Worm (Caenorhabditis elegans) whole organism, L4 larva: ENCODE measurements around the gene F42C5.6.

ENCODE experiments used
- D1046.2 ChIP-seq: fragments of 200-800 bp; sonication (Bioruptor generic); IDR thresholded peaks from 2 replicates; pipeline ENCODE4 v1.3.6; 2022; ENCODE audit warnings: missing genetic modification characterization, missing compliant biosample characterization
- R02D3.7 ChIP-seq: fragments of 150-350 bp; sonication (generic microtip); optimal IDR thresholded peaks from 3 replicates; lab custom pipeline; 2014; ENCODE audit warnings: missing biosample characterization, missing genetic modification characterization
- Y105C5A.15 ChIP-seq: fragments of 200-800 bp; sonication (Bioruptor generic); IDR thresholded peaks from 2 replicates; pipeline ENCODE4 v1.3.6; 2022; ENCODE audit warnings: missing genetic modification characterization, missing compliant biosample characterization
- Y5F2A.4 ChIP-seq: fragments of 200-800 bp; sonication (Bioruptor generic); optimal IDR thresholded peaks from 2 replicates; lab custom pipeline; 2018; ENCODE audit warnings: mild to moderate bottlenecking, missing genetic modification characterization, missing compliant biosample characterization
- ZK546.5 ChIP-seq, 2 experiments: sonication (generic microtip); optimal IDR thresholded peaks; 2 replicates each; lab custom pipeline; 2017; ENCODE audit warnings: missing biosample characterization in 2 of 2, missing genetic modification characterization in 2 of 2
- aha-1 ChIP-seq: fragments of 150-350 bp; peaks from one replicate; lab custom pipeline; 2014; ENCODE audit warnings: missing biosample characterization, missing genetic modification characterization
- ama-1 ChIP-seq: fragments of 150-350 bp; optimal IDR thresholded peaks from 2 replicates; lab custom pipeline; 2014; ENCODE audit warnings: inconsistent platforms, mixed read lengths
- attf-4 ChIP-seq: sonication (generic microtip); optimal IDR thresholded peaks from 3 replicates; lab custom pipeline; 2017; ENCODE audit warnings: missing biosample characterization, missing genetic modification characterization
- ceh-44 ChIP-seq: fragments of 200-800 bp; sonication (Bioruptor generic); IDR thresholded peaks from 2 replicates; pipeline ENCODE4 v1.3.6; 2022; ENCODE audit warnings: missing genetic modification reagents, missing genetic modification characterization, missing compliant biosample characterization
- ceh-62 ChIP-seq: sonication (generic microtip); optimal IDR thresholded peaks from 2 replicates; lab custom pipeline; 2017; ENCODE audit warnings: missing biosample characterization, missing genetic modification characterization
- cey-2 ChIP-seq: sonication (generic microtip); optimal IDR thresholded peaks from 3 replicates; lab custom pipeline; 2017; ENCODE audit warnings: missing genetic modification characterization, mild to moderate bottlenecking, missing compliant biosample characterization, antibody characterized with exemption, borderline replicate concordance; ENCODE audit not compliant: insufficient read depth
- duxl-1 ChIP-seq: sonication (generic microtip); optimal IDR thresholded peaks from 2 replicates; lab custom pipeline; 2016; ENCODE audit warnings: mild to moderate bottlenecking, missing genetic modification characterization, moderate library complexity, missing compliant biosample characterization; ENCODE audit not compliant: poor library complexity
- egl-27 ChIP-seq: sonication (generic microtip); optimal IDR thresholded peaks from 3 replicates; lab custom pipeline; 2017; ENCODE audit warnings: missing biosample characterization, missing genetic modification reagents, missing genetic modification characterization
- egl-43 ChIP-seq: fragments of 200-800 bp; sonication (Bioruptor generic); IDR thresholded peaks from 2 replicates; pipeline ENCODE4 v1.3.6; 2022; ENCODE audit warnings: missing genetic modification reagents, missing genetic modification characterization, missing compliant biosample characterization
- gei-8 ChIP-seq: fragments of 200-800 bp; sonication (Bioruptor generic); optimal IDR thresholded peaks from 2 replicates; lab custom pipeline; 2018; ENCODE audit warnings: mild to moderate bottlenecking, missing genetic modification characterization, missing compliant biosample characterization
- hif-1 ChIP-seq, 2 experiments: sonication (generic microtip); optimal IDR thresholded peaks; 2 replicates each; lab custom pipeline; 2016 to 2017; ENCODE audit warnings: missing compliant biosample characterization in 2 of 2, missing genetic modification characterization in 2 of 2, missing genetic modification reagents in 2 of 2, missing genotype in 2 of 2, mild to moderate bottlenecking in 1 of 2
- hlh-11 ChIP-seq: fragments of 200-800 bp; sonication (Bioruptor generic); optimal IDR thresholded peaks from 2 replicates; lab custom pipeline; 2018; ENCODE audit warnings: mild to moderate bottlenecking, missing genetic modification characterization, missing compliant biosample characterization
- hlh-30 ChIP-seq: sonication (generic microtip); optimal IDR thresholded peaks from 2 replicates; lab custom pipeline; 2017; ENCODE audit warnings: antibody characterized with exemption, mild to moderate bottlenecking, missing genetic modification characterization, missing compliant biosample characterization; ENCODE audit not compliant: insufficient read depth
- lin-15B ChIP-seq: fragments of 150-350 bp; sonication (generic microtip); optimal IDR thresholded peaks from 3 replicates; lab custom pipeline; 2014; ENCODE audit warnings: missing biosample characterization, missing genetic modification characterization
- lin-29 ChIP-seq: fragments of 200-800 bp; sonication (Bioruptor generic); IDR thresholded peaks from 2 replicates; pipeline ENCODE4 v1.3.6; 2022; ENCODE audit warnings: missing genetic modification reagents, missing genetic modification characterization, missing compliant biosample characterization
- lin-38 ChIP-seq: fragments of 200-800 bp; sonication (Bioruptor generic); IDR thresholded peaks from 2 replicates; pipeline ENCODE4 v1.3.6; 2022; ENCODE audit warnings: missing genetic modification reagents, missing genetic modification characterization, missing compliant biosample characterization
- madf-5 ChIP-seq, 2 experiments: fragments of 200-800 bp; sonication (Bioruptor generic); IDR thresholded peaks; 2 replicates each; pipeline ENCODE4 v1.3.6; 2022; ENCODE audit warnings: missing compliant biosample characterization in 2 of 2, missing genetic modification characterization in 2 of 2
- madf-9 ChIP-seq: fragments of 200-800 bp; sonication (Bioruptor generic); conservative IDR thresholded peaks from 2 replicates; pipeline ENCODE4 v1.3.6; 2022; ENCODE audit warnings: missing genetic modification reagents, missing genetic modification characterization, missing compliant biosample characterization
- mdt-29 ChIP-seq: fragments of 200-800 bp; sonication (Bioruptor generic); IDR thresholded peaks from 2 replicates; pipeline ENCODE4 v1.3.6; 2022; ENCODE audit warnings: missing genetic modification reagents, missing genetic modification characterization, missing compliant biosample characterization
- nhr-28 ChIP-seq: fragments of 150-350 bp; optimal IDR thresholded peaks from 2 replicates; lab custom pipeline; 2014; ENCODE audit warnings: missing biosample characterization, missing genetic modification characterization
- nhr-41 ChIP-seq: fragments of 200-800 bp; sonication (Bioruptor generic); IDR thresholded peaks from 2 replicates; pipeline ENCODE4 v1.3.6; 2022; ENCODE audit warnings: missing genetic modification reagents, missing genetic modification characterization, missing compliant biosample characterization
- nhr-76 ChIP-seq: fragments of 150-350 bp; optimal IDR thresholded peaks from 2 replicates; lab custom pipeline; 2014; ENCODE audit warnings: missing biosample characterization, missing genetic modification characterization
- pha-4 ChIP-seq, 2 experiments: fragments of 150-350 bp in 1 of 2; fragments of 200-800 bp in 1 of 2; sonication (Bioruptor generic) in 1 of 2; IDR thresholded peaks in 1 of 2; optimal IDR thresholded peaks in 1 of 2; 2 replicates each; pipeline versions ENCODE4 v1.3.6 to Lab custom; 2014 to 2022; ENCODE audit warnings: missing genetic modification characterization in 2 of 2, missing genetic modification reagents in 2 of 2, missing biosample characterization in 1 of 2, missing compliant biosample characterization in 1 of 2
- saeg-2 ChIP-seq: fragments of 200-800 bp; sonication (Bioruptor generic); IDR thresholded peaks from 2 replicates; pipeline ENCODE4 v1.3.6; 2022; ENCODE audit warnings: missing genetic modification reagents, missing genetic modification characterization, missing compliant biosample characterization
- set-16 ChIP-seq: fragments of 200-800 bp; sonication (Bioruptor generic); IDR thresholded peaks from 2 replicates; pipeline ENCODE4 v1.3.6; 2022; ENCODE audit warnings: missing genetic modification reagents, missing genetic modification characterization, missing compliant biosample characterization
- skn-1 ChIP-seq: fragments of 150-350 bp; optimal IDR thresholded peaks from 2 replicates; lab custom pipeline; 2014; ENCODE audit warnings: missing biosample characterization, missing genetic modification characterization
- snpc-1.2 ChIP-seq: fragments of 200-800 bp; sonication (Bioruptor generic); IDR thresholded peaks from 2 replicates; pipeline ENCODE4 v1.3.6; 2022; ENCODE audit warnings: missing genetic modification reagents, missing genetic modification characterization, missing compliant biosample characterization
- tag-97 ChIP-seq: fragments of 200-800 bp; sonication (Bioruptor generic); IDR thresholded peaks from 2 replicates; pipeline ENCODE4 v1.3.6; 2022; ENCODE audit warnings: missing genetic modification characterization, missing compliant biosample characterization
- unc-62 ChIP-seq, 3 experiments: fragments of 150-350 bp in 1 of 3; sonication (generic microtip); optimal IDR thresholded peaks in 2 of 3; peaks in 1 of 3; 1 replicate in 1 of 3; 2 replicates in 2 of 3; lab custom pipeline; 2014 to 2017; ENCODE audit warnings: missing biosample characterization in 3 of 3, missing genetic modification characterization in 3 of 3, missing genetic modification reagents in 3 of 3, missing genotype in 1 of 3
- zfp-2 ChIP-seq: sonication (generic microtip); optimal IDR thresholded peaks from 2 replicates; lab custom pipeline; 2016; ENCODE audit warnings: mild to moderate bottlenecking, missing genetic modification characterization, missing compliant biosample characterization
- zfp-3 ChIP-seq: fragments of 200-800 bp; sonication (Bioruptor generic); conservative IDR thresholded peaks from 2 replicates; pipeline ENCODE4 v1.3.6; 2022; ENCODE audit warnings: missing genetic modification reagents, missing genetic modification characterization, missing compliant biosample characterization

The F42C5.6 gene

ce11 chrIV:7312620-7313194 lies 3.8 kb upstream of the F42C5.6 start (continued):
- TF ChIP-seq hlh-30 (no peak), snpc-1.2 (GFP tag; lab: Robert Waterston, UW) (peak; percentile 73), madf-5 (GFP tag; IDR thresholded peaks at IDR 0.05; lab: Robert Waterston, UW) (no peak), hlh-11 (tag; lab: Kevin White, UChicago) (no peak), pha-4 (GFP tag; IDR thresholded peaks at IDR 0.05; lab: Robert Waterston, UW) (no peak), pha-4 (tag; optimal IDR thresholded peaks at IDR 0.05; lab: Kevin White, UChicago) (no peak), lin-29 (GFP tag; lab: Robert Waterston, UW) (no peak), duxl-1 (tag; lab: Kevin White, UChicago) (no peak), D1046.2 (GFP tag; lab: Robert Waterston, UW) (no peak), R02D3.7 (tag; lab: Kevin White, UChicago) (no peak), egl-27 (no peak), nhr-41 (no peak)
- TF ChIP-seq, all 104 proteins: peak for 4

- TF ChIP-seq ceh-62 (tag; lab: Kevin White, UChicago) (no peak), cey-2 (tag; lab: Kevin White, UChicago) (no peak), madf-9 (GFP tag; lab: Robert Waterston, UW) (no peak), lin-15B (no peak), ZK546.5 (tag; optimal IDR thresholded peaks at IDR 0.05; lab: Kevin White, UChicago) (no peak), unc-62 (GFP tag; optimal IDR thresholded peaks at IDR 0.05 in 1 of 2; lab: Kevin White, UChicago) (peak in 1 of 2 experiments; percentile 50), unc-62 (tag; optimal IDR thresholded peaks at IDR 0.05; lab: Kevin White, UChicago) (no peak), aha-1 (peak; percentile 97)
These were observed 2.0 kb upstream of the F42C5.6 start for ce11 chrIV:7310842-7311241.

- TF ChIP-seq saeg-2 (0 out of 2 replicates have a peak, but pooled peaks have one; percentile 35), egl-43 (GFP tag; lab: Robert Waterston, UW) (peak; percentile 55; the same call in 1 of the 2 replicates), ceh-44 (GFP tag; lab: Robert Waterston, UW) (no peak), Y105C5A.15 (no peak), set-16 (GFP tag; lab: Robert Waterston, UW) (peak; percentile 81; the same call in 1 of the 2 replicates)
- TF ChIP-seq, all 104 proteins: peak for 3
These were observed 1.5 kb upstream of the F42C5.6 start, which contains the start of gene grl-4 for ce11 chrIV:7310410-7310809. Gene grl-4, minus strand, starts transcription at chrIV:7310760.

ce11 chrIV:7309678-7310077 lies 804 bp upstream of the F42C5.6 start:
- TF ChIP-seq ama-1 (lab: Kevin White, UChicago) (peak; percentile 30), mdt-29 (no peak), nhr-28 (tag; lab: Kevin White, UChicago) (peak; percentile 12)

- no peak for TF ChIP-seq madf-5 (GFP tag; IDR thresholded peaks at IDR 0.05; lab: Robert Waterston, UW)
- no peak for TF ChIP-seq duxl-1 (tag; lab: Kevin White, UChicago)
- TF ChIP-seq attf-4 (tag; lab: Kevin White, UChicago) = no peak
- no peak for TF ChIP-seq madf-9 (GFP tag; lab: Robert Waterston, UW)
- no peak for TF ChIP-seq nhr-76 (tag; lab: Kevin White, UChicago)
- TF ChIP-seq tag-97 (GFP tag; lab: Robert Waterston, UW) = no peak
- TF ChIP-seq Y5F2A.4 (GFP tag; lab: Kevin White, UChicago) = no peak
- TF ChIP-seq zfp-3 (GFP tag; lab: Robert Waterston, UW) = no peak
- TF ChIP-seq skn-1 (tag; lab: Kevin White, UChicago) = no peak
- no peak for TF ChIP-seq lin-38
- TF ChIP-seq hif-1 (tag; optimal IDR thresholded peaks at IDR 0.05; lab: Kevin White, UChicago) = no peak
- TF ChIP-seq set-16 (GFP tag; lab: Robert Waterston, UW) = no peak
- TF ChIP-seq gei-8 (GFP tag; lab: Kevin White, UChicago) = no peak
- no peak for TF ChIP-seq zfp-2
These were observed 3.5 kb downstream of the F42C5.6 start, which contains the start of gene npr-27 for ce11 chrIV:7305325-7305724. Gene npr-27, plus strand, starts transcription at chrIV:7305625.
